Worm (Caenorhabditis elegans): ENCODE results near the gene clec-39.
A peak's percentile ranks its signal among the peaks of the same experiment; 100 is the strongest.

Gene clec-39

ce11 chrV:16739100-16739499 lies at the start of gene clec-39, which contains the start of gene clec-29:
TSS of gene clec-39 (plus strand) at chrV:16739268.
TSS of gene clec-29 (minus strand) at chrV:16739200.
- TF ChIP-seq ceh-36 (tag; optimal IDR thresholded peaks at IDR 0.05) (no peak), ceh-13 (GFP tag; optimal IDR thresholded peaks at IDR 0.05) (no peak), tbx-37 (GFP tag; conservative IDR thresholded peaks at IDR 0.05) (no peak), scrt-1 (GFP tag; IDR thresholded peaks at IDR 0.05) (no peak), B0310.2 (tag; optimal IDR thresholded peaks at IDR 0.05) (no peak), F13C5.2 (tag; optimal IDR thresholded peaks at IDR 0.05) (no peak), tbx-11 (GFP tag; IDR thresholded peaks at IDR 0.05) (no peak), ama-1 (optimal IDR thresholded peaks at IDR 0.05) (no peak), hnd-1 (tag; optimal IDR thresholded peaks at IDR 0.05) (no peak), ets-7 (tag; optimal IDR thresholded peaks at IDR 0.05) (no peak), hmbx-1 (tag; optimal IDR thresholded peaks at IDR 0.05) (no peak), hmg-4 (GFP tag; optimal IDR thresholded peaks at IDR 0.05) (no peak), flt-1 (GFP tag; IDR thresholded peaks at IDR 0.05) (no peak), aly-1 (tag; optimal IDR thresholded peaks at IDR 0.05) (no peak), tra-4 (tag; optimal IDR thresholded peaks at IDR 0.05) (no peak), sea-1 (GFP tag; conservative IDR thresholded peaks at IDR 0.05) (no peak), pes-1 (GFP tag; IDR thresholded peaks at IDR 0.05) (no peak)

- TF ChIP-seq hnd-1 (tag; optimal IDR thresholded peaks at IDR 0.05) (no peak), tbx-11 (GFP tag; IDR thresholded peaks at IDR 0.05) (no peak), ama-1 (optimal IDR thresholded peaks at IDR 0.05) (no peak)
These were observed 46.1 kb upstream of the clec-39 start for ce11 chrV:16692988-16693387.

- no peak for TF ChIP-seq ama-1 (optimal IDR thresholded peaks at IDR 0.05)
- TF ChIP-seq hmg-4 (GFP tag; optimal IDR thresholded peaks at IDR 0.05), result no peak
- no peak for TF ChIP-seq hmbx-1 (tag; optimal IDR thresholded peaks at IDR 0.05)
- TF ChIP-seq tbx-37 (GFP tag; conservative IDR thresholded peaks at IDR 0.05), result no peak
- TF ChIP-seq ceh-36 (tag; optimal IDR thresholded peaks at IDR 0.05), result no peak
- no peak for TF ChIP-seq hnd-1 (tag; optimal IDR thresholded peaks at IDR 0.05)
- TF ChIP-seq flt-1 (GFP tag; IDR thresholded peaks at IDR 0.05), result no peak
- no peak for TF ChIP-seq ets-7 (tag; optimal IDR thresholded peaks at IDR 0.05)
- no peak for TF ChIP-seq scrt-1 (GFP tag; IDR thresholded peaks at IDR 0.05)
- no peak for TF ChIP-seq F13C5.2 (tag; optimal IDR thresholded peaks at IDR 0.05)
- TF ChIP-seq B0310.2 (tag; optimal IDR thresholded peaks at IDR 0.05), result no peak
- TF ChIP-seq ceh-13 (GFP tag; optimal IDR thresholded peaks at IDR 0.05), result no peak
- no peak for TF ChIP-seq pes-1 (GFP tag; IDR thresholded peaks at IDR 0.05)
- no peak for TF ChIP-seq tbx-11 (GFP tag; IDR thresholded peaks at IDR 0.05)
- no peak for TF ChIP-seq aly-1 (tag; optimal IDR thresholded peaks at IDR 0.05)
- no peak for TF ChIP-seq sea-1 (GFP tag; conservative IDR thresholded peaks at IDR 0.05)
These were observed 45.3 kb upstream of the clec-39 start, which contains the start of gene srw-42 for ce11 chrV:16693732-16694131. TSS of gene srw-42 (minus strand) at chrV:16693832.

- TF ChIP-seq B0310.2 (tag; optimal IDR thresholded peaks at IDR 0.05) (no peak), F13C5.2 (tag; optimal IDR thresholded peaks at IDR 0.05) (no peak), hmbx-1 (tag; optimal IDR thresholded peaks at IDR 0.05) (no peak), scrt-1 (GFP tag; IDR thresholded peaks at IDR 0.05) (no peak), ama-1 (optimal IDR thresholded peaks at IDR 0.05) (no peak), flt-1 (GFP tag; IDR thresholded peaks at IDR 0.05) (no peak), ets-7 (tag; optimal IDR thresholded peaks at IDR 0.05) (no peak), ceh-36 (tag; optimal IDR thresholded peaks at IDR 0.05) (no peak), ceh-13 (GFP tag; optimal IDR thresholded peaks at IDR 0.05) (no peak), hnd-1 (tag; optimal IDR thresholded peaks at IDR 0.05) (no peak), hmg-4 (GFP tag; optimal IDR thresholded peaks at IDR 0.05) (no peak), aly-1 (tag; optimal IDR thresholded peaks at IDR 0.05) (no peak), tbx-37 (GFP tag; conservative IDR thresholded peaks at IDR 0.05) (no peak), sea-1 (GFP tag; conservative IDR thresholded peaks at IDR 0.05) (no peak), tra-4 (tag; optimal IDR thresholded peaks at IDR 0.05) (no peak), tbx-11 (GFP tag; IDR thresholded peaks at IDR 0.05) (no peak)
These were observed 44.5 kb upstream of the clec-39 start, which contains the start of gene srz-101 for ce11 chrV:16694538-16694937. TSS of gene srz-101 (plus strand) at chrV:16694838.

ce11 chrV:16695499-16695898 lies 43.6 kb upstream of the clec-39 start:
- TF ChIP-seq tra-4 (tag; optimal IDR thresholded peaks at IDR 0.05), result no peak
- TF ChIP-seq scrt-1 (GFP tag; IDR thresholded peaks at IDR 0.05), result no peak
- TF ChIP-seq tbx-37 (GFP tag; conservative IDR thresholded peaks at IDR 0.05), result no peak
- no peak for TF ChIP-seq aly-1 (tag; optimal IDR thresholded peaks at IDR 0.05)
- no peak for TF ChIP-seq hnd-1 (tag; optimal IDR thresholded peaks at IDR 0.05)
- no peak for TF ChIP-seq hmbx-1 (tag; optimal IDR thresholded peaks at IDR 0.05)
- no peak for TF ChIP-seq F13C5.2 (tag; optimal IDR thresholded peaks at IDR 0.05)
- no peak for TF ChIP-seq ceh-36 (tag; optimal IDR thresholded peaks at IDR 0.05)
- TF ChIP-seq ceh-13 (GFP tag; optimal IDR thresholded peaks at IDR 0.05), result no peak

ce11 chrV:16697178-16697577 lies 41.9 kb upstream of the clec-39 start, which contains the start of gene srw-41:
TSS of gene srw-41 (plus strand) at chrV:16697478.
- TF ChIP-seq F13C5.2 (tag; optimal IDR thresholded peaks at IDR 0.05), result no peak
- no peak for TF ChIP-seq hmg-4 (GFP tag; optimal IDR thresholded peaks at IDR 0.05)
- no peak for TF ChIP-seq ceh-36 (tag; optimal IDR thresholded peaks at IDR 0.05)
- no peak for TF ChIP-seq ets-7 (tag; optimal IDR thresholded peaks at IDR 0.05)
- no peak for TF ChIP-seq B0310.2 (tag; optimal IDR thresholded peaks at IDR 0.05)
- no peak for TF ChIP-seq pes-1 (GFP tag; IDR thresholded peaks at IDR 0.05)
- no peak for TF ChIP-seq hnd-1 (tag; optimal IDR thresholded peaks at IDR 0.05)
- TF ChIP-seq aly-1 (tag; optimal IDR thresholded peaks at IDR 0.05), result no peak
- no peak for TF ChIP-seq ceh-13 (GFP tag; optimal IDR thresholded peaks at IDR 0.05)
- no peak for TF ChIP-seq scrt-1 (GFP tag; IDR thresholded peaks at IDR 0.05)
- TF ChIP-seq ama-1 (optimal IDR thresholded peaks at IDR 0.05), result no peak
- no peak for TF ChIP-seq tbx-37 (GFP tag; conservative IDR thresholded peaks at IDR 0.05)
- no peak for TF ChIP-seq tbx-11 (GFP tag; IDR thresholded peaks at IDR 0.05)
- TF ChIP-seq sea-1 (GFP tag; conservative IDR thresholded peaks at IDR 0.05), result no peak
- TF ChIP-seq tra-4 (tag; optimal IDR thresholded peaks at IDR 0.05), result no peak

ce11 chrV:16699752-16700259 lies 39.3 kb upstream of the clec-39 start, which contains the start of gene Y70C5C.1:
TSS of gene Y70C5C.1 (plus strand) at chrV:16700209.
- TF ChIP-seq hmbx-1 (tag; optimal IDR thresholded peaks at IDR 0.05) (peak; percentile 71), ama-1 (optimal IDR thresholded peaks at IDR 0.05) (no peak), hnd-1 (tag; optimal IDR thresholded peaks at IDR 0.05) (peak; percentile 63), ets-7 (tag; optimal IDR thresholded peaks at IDR 0.05) (no peak), tbx-11 (GFP tag; IDR thresholded peaks at IDR 0.05) (peak; percentile 68), flt-1 (GFP tag; IDR thresholded peaks at IDR 0.05) (no peak), tbx-37 (GFP tag; conservative IDR thresholded peaks at IDR 0.05) (no peak), B0310.2 (tag; optimal IDR thresholded peaks at IDR 0.05) (no peak), ceh-36 (tag; optimal IDR thresholded peaks at IDR 0.05) (peak; percentile 51)
